Fruit fly (Drosophila melanogaster) ovary, adult (tissue): ENCODE results near the gene mbf1.
A peak's percentile ranks its signal among the peaks of the same experiment; 100 is the strongest.

Source experiments
- CG17801 ChIP-seq: fragments of 200-800 bp; optimal IDR thresholded peaks from 2 replicates; lab custom pipeline; 2019; ENCODE audit warnings: missing biosample characterization, mild to moderate bottlenecking, missing genetic modification characterization, moderate library complexity; ENCODE audit not compliant: partially characterized antibody

Gene mbf1

dm6 chr3L:16574307-16574946, at the start of gene mbf1:
Gene mbf1, plus strand, starts transcription at chr3L:16574436.
- no peak for TF ChIP-seq CG17801 (GFP tag; lab: Kevin White, UChicago)

- peak; percentile 63 for TF ChIP-seq CG17801 (GFP tag; lab: Kevin White, UChicago)
Observed at dm6 chr3L:16533932-16534331, 40.3 kb upstream of the mbf1 start.

- TF ChIP-seq CG17801 (GFP tag; lab: Kevin White, UChicago) = no peak
Observed at dm6 chr3L:16542998-16543624, 31.1 kb upstream of the mbf1 start, which contains the start of gene CG43373. Gene CG43373, minus strand, starts transcription at chr3L:16543370.

dm6 chr3L:16544220-16544619, 30.0 kb upstream of the mbf1 start:
- TF ChIP-seq CG17801 (GFP tag; lab: Kevin White, UChicago) = no peak

- no peak for TF ChIP-seq CG17801 (GFP tag; lab: Kevin White, UChicago)
Observed at dm6 chr3L:16545511-16545910, 28.7 kb upstream of the mbf1 start, which contains the start of gene CG13033. Gene CG13033, minus strand, starts transcription at chr3L:16545628.

- TF ChIP-seq CG17801 (GFP tag; lab: Kevin White, UChicago) = no peak
Observed at dm6 chr3L:16546159-16546558, 28.1 kb upstream of the mbf1 start.

dm6 chr3L:16556523-16556922, 17.7 kb upstream of the mbf1 start, which contains the start of gene CG4229:
Gene CG4229, plus strand, starts transcription at chr3L:16556823.
- no peak for TF ChIP-seq CG17801 (GFP tag; lab: Kevin White, UChicago)

dm6 chr3L:16563361-16563760, 10.9 kb upstream of the mbf1 start:
- no peak for TF ChIP-seq CG17801 (GFP tag; lab: Kevin White, UChicago)

- no peak for TF ChIP-seq CG17801 (GFP tag; lab: Kevin White, UChicago)
Observed at dm6 chr3L:16566093-16566492, 8.1 kb upstream of the mbf1 start.

dm6 chr3L:16566700-16567221, 7.5 kb upstream of the mbf1 start, which contains the start of gene UQCR-6.4L:
Gene UQCR-6.4L, plus strand, starts transcription at chr3L:16566750.
- no peak for TF ChIP-seq CG17801 (GFP tag; lab: Kevin White, UChicago)

- no peak for TF ChIP-seq CG17801 (GFP tag; lab: Kevin White, UChicago)
Observed at dm6 chr3L:16567495-16567894, 6.7 kb upstream of the mbf1 start.

dm6 chr3L:16569456-16569855, 4.8 kb upstream of the mbf1 start:
- no peak for TF ChIP-seq CG17801 (GFP tag; lab: Kevin White, UChicago)

dm6 chr3L:16571014-16571738, 3.1 kb upstream of the mbf1 start:
- TF ChIP-seq CG17801 (GFP tag; lab: Kevin White, UChicago) = no peak

dm6 chr3L:16571739-16572063, 2.5 kb upstream of the mbf1 start:
- no peak for TF ChIP-seq CG17801 (GFP tag; lab: Kevin White, UChicago)

dm6 chr3L:16572208-16572607, 2.0 kb upstream of the mbf1 start:
- no peak for TF ChIP-seq CG17801 (GFP tag; lab: Kevin White, UChicago)
